Worm (Caenorhabditis elegans) whole organism, dauer: ENCODE measurements around the gene K02G10.5.

Experiments used
- unc-62 ChIP-seq: sonication (generic microtip); optimal IDR thresholded peaks from 2 replicates; lab custom pipeline; 2017; ENCODE audit warnings: missing biosample characterization, missing genetic modification reagents, missing genetic modification characterization

K02G10.5 gene

DNA sequence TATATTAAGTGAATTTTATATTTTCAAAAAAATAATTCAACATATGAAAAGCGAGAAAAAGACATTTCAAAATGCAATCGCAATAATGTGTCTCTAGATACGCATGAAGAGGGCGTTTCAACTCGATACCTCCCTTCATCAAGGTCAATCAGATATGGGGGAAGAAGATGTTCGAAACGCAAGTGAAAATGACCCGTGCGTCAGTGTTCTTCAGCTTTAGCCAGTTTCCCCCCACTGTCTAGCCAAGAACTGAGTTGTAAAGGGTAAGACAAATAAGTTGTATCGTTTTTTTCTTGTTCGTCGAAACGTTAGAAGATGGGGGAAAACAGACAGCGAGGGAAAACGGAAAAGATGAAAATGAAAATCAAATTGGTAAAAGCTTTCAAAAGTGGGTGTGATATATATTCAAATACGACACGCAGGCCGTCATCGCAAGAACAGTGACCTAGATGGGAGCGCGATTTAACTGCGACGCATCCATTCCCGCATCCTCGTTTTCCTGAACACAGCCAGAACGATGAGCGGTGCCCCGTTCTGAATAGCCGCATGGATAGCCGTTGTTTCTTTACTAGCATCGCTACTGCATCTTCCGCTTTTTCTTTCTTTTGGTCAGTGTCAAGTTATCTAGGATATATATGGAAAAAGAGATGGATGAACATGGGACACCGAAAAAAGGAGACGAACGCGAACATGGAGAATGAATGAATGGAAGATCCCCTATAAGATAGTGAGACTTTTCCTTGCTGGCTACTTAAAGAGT lies 3.8 kb upstream of the K02G10.5 start:
- no peak for TF ChIP-seq unc-62 (GFP tag; lab: Kevin White, UChicago)

DNA sequence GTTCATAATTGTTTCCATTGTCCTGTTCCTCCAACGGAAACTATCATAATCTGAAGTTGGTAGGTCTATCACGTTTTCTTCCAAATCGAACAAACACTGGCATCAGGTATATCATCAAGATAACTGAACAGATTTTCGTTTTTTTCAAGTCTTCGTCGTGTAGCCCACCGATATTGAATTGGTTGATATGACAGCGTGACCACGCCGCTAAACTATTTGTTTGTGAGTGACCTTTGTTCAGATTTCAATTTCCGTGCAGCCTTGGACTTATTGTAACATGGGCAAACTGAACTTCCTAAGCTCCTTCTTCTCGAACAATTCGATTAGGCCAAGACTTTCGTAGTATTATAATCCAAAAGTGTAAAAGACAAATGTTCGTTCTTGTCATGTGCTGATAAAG lies 5.4 kb downstream of the K02G10.5 start:
- TF ChIP-seq unc-62 (GFP tag; lab: Kevin White, UChicago): no peak

- TF ChIP-seq unc-62 (GFP tag; lab: Kevin White, UChicago): no peak
Observed at ce11 chrX:4682616-4683015, 8.4 kb downstream of the K02G10.5 start, which contains the start of gene K02G10.15. K02G10.15 (minus strand) TSS chrX:4682716.

- TF ChIP-seq unc-62 (GFP tag; lab: Kevin White, UChicago): no peak
Observed at ce11 chrX:4678029-4678428, 13.0 kb downstream of the K02G10.5 start, which contains the start of gene flp-11. flp-11 (minus strand) TSS chrX:4678129.

DNA sequence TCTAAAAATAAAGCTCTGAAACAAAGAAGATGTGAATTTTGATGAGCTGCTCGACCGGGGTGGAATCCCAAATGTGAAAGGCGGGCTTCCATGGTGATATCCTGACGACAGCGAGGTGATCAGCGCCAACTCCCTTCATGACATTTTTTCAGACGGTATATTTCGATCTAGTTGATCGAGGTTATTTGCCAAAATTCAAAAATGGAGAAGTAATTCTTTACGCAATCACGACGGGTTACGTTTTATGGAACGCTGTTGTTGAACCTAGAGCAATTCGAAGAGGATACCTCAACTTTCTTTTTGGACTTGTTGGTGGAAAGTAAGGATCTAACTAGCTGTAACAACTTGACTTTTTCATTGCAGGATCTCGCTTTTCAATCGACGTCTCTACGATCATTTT lies 14.3 kb downstream of the K02G10.5 start:
- TF ChIP-seq unc-62 (GFP tag; lab: Kevin White, UChicago): no peak

DNA sequence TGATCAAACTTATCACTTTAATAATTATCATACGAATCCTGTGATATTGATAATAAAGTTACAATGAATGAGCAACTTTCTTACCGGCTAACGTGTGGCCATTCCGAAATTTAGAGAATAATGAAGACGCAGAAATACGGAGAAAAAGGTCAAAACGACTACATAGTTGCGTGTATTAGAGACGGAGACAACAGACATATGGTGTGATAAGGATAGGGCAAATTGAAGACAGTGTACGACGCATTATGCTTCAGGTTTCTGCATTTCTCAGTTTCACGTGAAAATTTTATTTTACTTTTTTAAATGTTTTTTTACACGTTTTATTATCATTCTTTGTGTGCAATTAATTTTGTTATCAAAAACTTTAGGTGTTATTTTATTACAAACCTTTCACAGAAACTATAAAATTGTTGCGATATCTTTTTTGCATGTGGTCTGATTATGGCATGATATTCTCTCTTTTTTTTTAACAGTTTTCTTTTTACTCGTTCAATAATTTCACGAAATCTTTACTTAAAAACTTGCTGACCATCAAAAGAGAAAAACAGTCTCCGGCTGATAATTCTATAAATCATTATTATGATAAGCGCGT lies 17.7 kb downstream of the K02G10.5 start, which contains the start of gene tmem-135:
Gene tmem-135, plus strand, starts transcription at position 542 of the 592 bp plus-strand sequence.
- TF ChIP-seq unc-62 (GFP tag; lab: Kevin White, UChicago): no peak

DNA sequence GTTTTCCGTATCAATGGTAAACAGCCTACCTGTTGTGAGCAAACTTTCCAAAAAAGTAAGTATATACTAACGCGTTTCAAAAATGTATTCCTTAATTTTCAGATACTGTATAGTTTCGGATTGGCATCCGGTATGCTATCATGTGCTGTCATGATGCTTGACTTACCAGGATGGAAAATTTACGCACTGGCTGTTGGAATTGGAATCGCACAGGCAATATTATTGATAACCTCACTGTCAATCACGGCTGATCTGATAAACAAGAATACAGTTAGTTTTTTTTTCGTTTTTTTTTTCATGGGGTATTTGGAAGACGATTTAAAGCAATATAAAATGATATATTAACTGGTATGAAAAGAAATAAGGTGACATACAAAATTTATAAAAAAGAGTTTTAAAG lies 19.2 kb downstream of the K02G10.5 start:
- TF ChIP-seq unc-62 (GFP tag; lab: Kevin White, UChicago): no peak

ce11 chrX:4667788-4668187 lies 23.2 kb downstream of the K02G10.5 start, which contains the start of gene mfsd-12:
mfsd-12 (plus strand) TSS chrX:4668088.
- no peak for TF ChIP-seq unc-62 (GFP tag; lab: Kevin White, UChicago)

ce11 chrX:4664649-4665048 lies 26.3 kb downstream of the K02G10.5 start:
- no peak for TF ChIP-seq unc-62 (GFP tag; lab: Kevin White, UChicago)

DNA sequence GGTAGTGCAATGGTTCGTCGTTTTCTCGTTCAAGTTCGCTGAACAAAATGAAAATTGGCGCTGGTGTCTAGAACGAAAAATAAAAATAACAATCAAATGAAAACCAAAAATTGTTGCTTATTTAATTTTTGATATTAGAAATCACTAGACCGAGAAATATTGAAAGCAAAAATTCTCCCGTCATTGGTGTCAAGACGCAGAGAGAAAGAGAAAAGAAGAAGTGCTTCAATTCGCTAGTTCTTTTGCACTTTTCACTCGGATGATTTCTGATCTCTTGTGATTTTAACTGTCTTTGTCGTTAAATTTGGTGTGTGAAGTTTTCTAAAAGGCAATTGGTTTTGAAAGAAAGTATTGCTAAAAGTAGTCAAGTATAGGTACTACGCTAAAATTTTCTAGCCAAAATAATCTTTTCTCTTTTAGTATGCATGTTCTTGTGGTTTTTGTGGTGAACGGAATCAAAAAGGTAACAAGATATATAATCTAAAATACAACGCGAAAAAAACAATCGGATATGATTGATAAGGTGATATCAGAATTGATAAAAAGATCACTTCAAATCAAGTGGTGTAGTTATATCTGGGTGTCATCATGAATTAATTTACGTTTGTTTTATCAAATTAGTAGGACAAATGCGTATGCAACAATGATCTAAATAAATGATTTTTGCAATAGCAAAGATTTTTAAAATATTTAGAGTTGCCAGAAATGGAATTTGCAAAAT lies 27.9 kb downstream of the K02G10.5 start:
- TF ChIP-seq unc-62 (GFP tag; lab: Kevin White, UChicago): no peak

DNA sequence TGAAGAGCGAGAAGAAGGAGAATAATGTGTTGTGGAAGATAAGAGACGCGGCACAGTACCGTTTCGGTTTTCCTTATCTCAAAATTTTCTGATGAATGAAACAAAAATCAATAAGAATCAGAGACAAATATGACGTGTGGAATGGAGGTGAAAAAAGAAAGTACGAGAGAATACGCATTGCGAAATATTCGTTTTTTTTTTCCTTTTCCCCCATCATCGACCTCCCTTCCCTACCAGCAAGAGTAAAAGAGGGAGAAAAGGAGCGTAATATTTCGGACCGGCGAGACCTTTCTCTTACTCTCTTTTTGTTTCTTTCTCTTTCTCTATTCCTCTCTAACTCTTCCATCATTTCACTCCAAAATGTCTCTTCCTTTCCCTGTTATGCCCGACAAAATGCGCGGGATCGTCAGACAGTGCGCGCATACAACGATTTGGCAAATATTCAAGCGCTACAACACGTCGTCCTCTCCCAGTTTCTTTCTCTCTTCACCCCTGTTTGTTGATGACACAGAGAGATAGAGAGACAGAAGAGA lies 28.6 kb downstream of the K02G10.5 start:
- TF ChIP-seq unc-62 (GFP tag; lab: Kevin White, UChicago): no peak

ce11 chrX:4660268-4660880 lies 30.6 kb downstream of the K02G10.5 start, which contains the start of gene nhr-45:
nhr-45 (minus strand) TSS chrX:4660318.
- no peak for TF ChIP-seq unc-62 (GFP tag; lab: Kevin White, UChicago)

ce11 chrX:4658706-4659105 lies 32.3 kb downstream of the K02G10.5 start:
- no peak for TF ChIP-seq unc-62 (GFP tag; lab: Kevin White, UChicago)

ce11 chrX:4658303-4658702 lies 32.7 kb downstream of the K02G10.5 start:
- TF ChIP-seq unc-62 (GFP tag; lab: Kevin White, UChicago): no peak

- no peak for TF ChIP-seq unc-62 (GFP tag; lab: Kevin White, UChicago)
Observed at ce11 chrX:4657577-4657976, 33.4 kb downstream of the K02G10.5 start.
